Worm (Caenorhabditis elegans): ENCODE results near the gene dhs-9.

dhs-9 gene

DNA sequence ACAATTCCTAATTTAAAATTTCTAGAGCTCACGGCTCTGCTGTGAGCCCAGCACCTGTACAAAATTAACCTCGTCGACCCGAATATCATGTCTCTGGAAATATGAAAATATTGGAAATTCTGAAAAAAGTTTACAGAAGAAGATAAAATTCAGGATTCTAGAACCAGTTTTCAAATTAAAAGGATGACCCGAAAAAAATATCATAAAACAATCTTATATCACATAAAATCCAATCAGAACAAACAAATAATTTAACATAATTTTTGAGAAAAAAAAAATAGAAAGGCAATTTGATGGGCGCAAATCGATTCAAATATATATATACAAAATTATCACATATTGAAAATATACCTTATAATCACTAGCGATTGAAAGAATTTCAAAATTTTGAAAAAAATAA, 17.5 kb upstream of the dhs-9 start, which contains the start of gene Y32H12A.7:
Gene Y32H12A.7, minus strand, starts transcription at position 101 of the 400 bp plus-strand sequence.
- TF ChIP-seq nhr-76 (tag; optimal IDR thresholded peaks at IDR 0.05) (no peak), zip-8 (tag; optimal IDR thresholded peaks at IDR 0.05) (no peak), nhr-237 (tag; optimal IDR thresholded peaks at IDR 0.05) (no peak), hlh-1 (tag; optimal IDR thresholded peaks at IDR 0.05) (no peak), lin-32 (GFP tag; optimal IDR thresholded peaks at IDR 0.05) (no peak), sem-2 (GFP tag; optimal IDR thresholded peaks at IDR 0.05) (no peak), ceh-39 (tag; optimal IDR thresholded peaks at IDR 0.05) (no peak), nhr-2 (tag; optimal IDR thresholded peaks at IDR 0.05) (no peak), tbx-8 (GFP tag; optimal IDR thresholded peaks at IDR 0.05) (no peak), mep-1 (tag; optimal IDR thresholded peaks at IDR 0.05) (no peak), mab-5 (tag; optimal IDR thresholded peaks at IDR 0.05) (no peak), nhr-12 (tag; optimal IDR thresholded peaks at IDR 0.05) (no peak), ham-2 (GFP tag; optimal IDR thresholded peaks at IDR 0.05) (no peak), flh-1 (GFP tag; optimal IDR thresholded peaks at IDR 0.05) (no peak)

DNA sequence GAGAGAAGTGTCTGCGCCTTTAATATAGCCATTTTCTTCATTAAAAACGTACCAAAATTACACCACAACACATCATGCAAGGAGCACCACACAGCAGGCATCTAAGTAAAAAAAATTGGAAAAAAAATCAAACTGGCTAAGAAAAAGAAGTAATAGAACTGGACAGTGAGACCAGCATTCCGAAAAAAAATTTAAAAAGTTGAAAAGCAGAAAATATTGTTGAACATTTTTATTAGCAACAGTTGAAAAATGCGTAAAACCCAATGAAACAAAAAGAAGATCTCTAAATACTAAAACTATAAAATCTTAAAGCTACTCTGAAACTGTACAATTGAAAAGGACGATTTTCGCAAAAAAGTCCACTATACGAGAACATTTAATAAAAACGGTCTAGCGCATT, 14.2 kb upstream of the dhs-9 start, which contains the start of gene Y32H12A.6:
Gene Y32H12A.6, minus strand, starts transcription at position 101 of the 400 bp plus-strand sequence.
- TF ChIP-seq ham-2 (GFP tag; optimal IDR thresholded peaks at IDR 0.05) = no peak
- TF ChIP-seq bed-3 (GFP tag; optimal IDR thresholded peaks at IDR 0.05) = no peak
- no peak for TF ChIP-seq sptf-1 (tag; optimal IDR thresholded peaks at IDR 0.05)
- TF ChIP-seq nhr-12 (tag; optimal IDR thresholded peaks at IDR 0.05) = no peak
- TF ChIP-seq unc-120 (tag; optimal IDR thresholded peaks at IDR 0.05; ENCODE audit: poor library complexity, severe bottlenecking) = no peak
- no peak for TF ChIP-seq mep-1 (tag; optimal IDR thresholded peaks at IDR 0.05)
- TF ChIP-seq ces-1 (GFP tag; optimal IDR thresholded peaks at IDR 0.05) = no peak
- TF ChIP-seq ceh-39 (tag; optimal IDR thresholded peaks at IDR 0.05) = no peak
- no peak for TF ChIP-seq nhr-76 (tag; optimal IDR thresholded peaks at IDR 0.05)
- no peak for TF ChIP-seq cnd-1 (tag; optimal IDR thresholded peaks at IDR 0.05)
- no peak for TF ChIP-seq tbx-8 (GFP tag; optimal IDR thresholded peaks at IDR 0.05)
- no peak for TF ChIP-seq elt-3 (tag; optimal IDR thresholded peaks at IDR 0.05)
- no peak for TF ChIP-seq lsy-2 (tag; optimal IDR thresholded peaks at IDR 0.05)
- no peak for TF ChIP-seq M03D4.4 (tag; optimal IDR thresholded peaks at IDR 0.05)
- no peak for TF ChIP-seq unc-39 (tag; optimal IDR thresholded peaks at IDR 0.05)
- TF ChIP-seq hlh-1 (tag; optimal IDR thresholded peaks at IDR 0.05) = no peak
- no peak for TF ChIP-seq ceh-83 (GFP tag; optimal IDR thresholded peaks at IDR 0.05)
- no peak for TF ChIP-seq ceh-43 (GFP tag; optimal IDR thresholded peaks at IDR 0.05)
- no peak for TF ChIP-seq zip-8 (tag; optimal IDR thresholded peaks at IDR 0.05)
- TF ChIP-seq lin-13 (tag; optimal IDR thresholded peaks at IDR 0.05) = no peak

DNA sequence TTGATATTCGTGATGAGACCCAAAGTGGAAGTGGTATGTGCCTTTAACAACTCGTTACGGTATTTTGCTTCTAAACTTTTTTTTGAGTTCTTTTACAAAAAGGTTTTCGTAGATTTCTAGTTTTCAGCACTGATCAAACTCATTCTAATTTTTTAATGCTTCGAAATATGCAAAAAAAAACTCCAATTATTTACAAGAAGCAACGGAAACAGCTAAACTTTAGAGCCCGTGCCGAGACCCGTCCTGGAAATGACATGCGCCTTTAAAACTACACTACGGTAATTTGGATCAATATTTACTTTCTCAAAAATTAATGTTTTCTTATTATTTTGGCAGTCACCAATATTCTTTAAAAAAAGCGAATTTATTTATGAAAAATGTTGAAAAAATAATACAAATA, 12.7 kb upstream of the dhs-9 start:
- TF ChIP-seq M03D4.4 (tag; optimal IDR thresholded peaks at IDR 0.05) (no peak), ham-2 (GFP tag; optimal IDR thresholded peaks at IDR 0.05) (no peak), flh-1 (GFP tag; optimal IDR thresholded peaks at IDR 0.05) (no peak), sptf-1 (tag; optimal IDR thresholded peaks at IDR 0.05) (no peak), blmp-1 (tag; optimal IDR thresholded peaks at IDR 0.05) (no peak), pha-4 (tag; optimal IDR thresholded peaks at IDR 0.05) (no peak), zip-8 (tag; optimal IDR thresholded peaks at IDR 0.05) (no peak), nhr-237 (tag; optimal IDR thresholded peaks at IDR 0.05) (no peak)

DNA sequence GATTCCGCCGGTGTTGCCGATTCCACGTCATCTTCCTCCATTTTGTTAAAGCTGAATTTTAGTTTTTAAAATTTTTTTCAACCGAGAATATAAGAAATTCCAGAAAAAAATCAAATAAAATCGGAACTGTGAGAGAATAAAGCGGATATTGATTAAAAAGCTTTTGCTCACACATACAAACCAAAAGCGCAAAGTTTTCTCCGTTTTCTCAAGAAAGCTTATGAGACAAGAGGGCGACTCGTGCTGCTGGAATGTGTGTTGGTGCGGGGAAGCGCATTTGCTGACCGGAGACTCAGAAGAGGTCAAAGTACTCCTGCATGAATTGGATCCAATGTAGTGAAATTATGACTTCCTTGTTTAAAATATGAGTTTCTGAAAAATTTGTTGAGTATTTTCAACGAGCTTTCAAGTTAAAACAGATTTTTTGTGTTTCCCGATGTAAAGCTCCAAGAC, 12.1 kb upstream of the dhs-9 start, which contains the start of gene paqr-2:
Gene paqr-2, minus strand, starts transcription at position 51 of the 453 bp plus-strand sequence.
- no peak for TF ChIP-seq tbx-8 (GFP tag; optimal IDR thresholded peaks at IDR 0.05)
- TF ChIP-seq lsy-2 (tag; optimal IDR thresholded peaks at IDR 0.05) = peak; percentile 31

DNA sequence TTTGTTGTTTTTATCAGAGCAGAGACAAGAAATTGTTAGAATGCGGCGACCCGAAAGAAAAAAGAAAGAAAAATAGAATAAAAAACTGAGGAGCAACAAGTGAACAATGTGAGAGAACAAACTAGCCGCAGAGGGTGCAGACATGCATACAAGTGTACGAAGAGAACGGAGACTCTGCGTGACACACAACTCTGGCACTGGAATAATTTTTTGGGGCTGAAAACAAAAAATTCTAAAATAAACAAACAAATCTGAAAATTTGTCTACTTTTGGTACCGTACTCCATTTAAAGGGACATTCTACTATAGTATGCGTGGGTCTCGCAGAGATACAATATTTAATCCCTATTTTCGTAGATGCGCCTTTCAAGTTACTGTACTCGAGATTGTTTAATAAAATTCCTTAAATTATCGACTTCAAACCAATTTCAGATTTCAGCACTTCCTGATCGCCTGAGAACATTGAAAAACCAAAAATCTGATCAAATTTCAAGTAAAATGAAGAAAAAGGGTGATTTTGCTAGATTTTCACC, 7.2 kb upstream of the dhs-9 start:
- TF ChIP-seq lin-32 (GFP tag; optimal IDR thresholded peaks at IDR 0.05) = no peak
- no peak for TF ChIP-seq unc-62 (GFP tag; optimal IDR thresholded peaks at IDR 0.05)
- TF ChIP-seq ceh-83 (GFP tag; optimal IDR thresholded peaks at IDR 0.05) = no peak
- TF ChIP-seq ztf-11 (tag; optimal IDR thresholded peaks at IDR 0.05) = no peak
- TF ChIP-seq nhr-28 (tag; optimal IDR thresholded peaks at IDR 0.05) = no peak
- no peak for TF ChIP-seq flh-1 (GFP tag; optimal IDR thresholded peaks at IDR 0.05)
- no peak for TF ChIP-seq unc-39 (tag; optimal IDR thresholded peaks at IDR 0.05)
- no peak for TF ChIP-seq nhr-76 (tag; optimal IDR thresholded peaks at IDR 0.05)
- TF ChIP-seq elt-1 (tag; optimal IDR thresholded peaks at IDR 0.05; ENCODE audit: borderline replicate concordance, insufficient read depth) = no peak
- no peak for TF ChIP-seq bed-3 (GFP tag; optimal IDR thresholded peaks at IDR 0.05)
